Worm (Caenorhabditis elegans) whole organism, dauer: ENCODE data around the gene C04F5.9.

Experiments
- unc-62 ChIP-seq: sonication (generic microtip); optimal IDR thresholded peaks from 2 replicates; lab custom pipeline; 2017; ENCODE audit warnings: missing biosample characterization, missing genetic modification reagents, missing genetic modification characterization

Gene C04F5.9

DNA sequence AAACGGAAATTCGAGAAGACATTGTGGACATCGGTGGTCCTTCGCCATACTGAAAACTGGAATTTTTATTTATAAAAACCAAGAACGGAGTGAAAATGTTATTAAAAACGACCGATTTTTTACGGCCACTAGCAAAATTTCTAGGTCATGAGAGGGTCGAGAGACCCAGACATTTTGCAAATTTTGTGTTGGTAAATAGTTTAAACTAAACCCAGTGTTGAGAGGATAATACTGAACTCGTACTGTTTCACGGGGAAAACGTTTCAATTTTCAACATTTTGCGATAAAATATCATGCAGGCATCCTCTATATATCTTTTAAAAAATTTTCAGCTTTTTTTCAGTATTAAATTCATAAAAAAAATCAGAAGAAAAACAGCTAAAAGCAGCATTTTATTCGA is at the start of gene C04F5.9:
C04F5.9 (minus strand) TSS at position 101 of the 400 bp plus-strand sequence.
- no peak for TF ChIP-seq unc-62

DNA sequence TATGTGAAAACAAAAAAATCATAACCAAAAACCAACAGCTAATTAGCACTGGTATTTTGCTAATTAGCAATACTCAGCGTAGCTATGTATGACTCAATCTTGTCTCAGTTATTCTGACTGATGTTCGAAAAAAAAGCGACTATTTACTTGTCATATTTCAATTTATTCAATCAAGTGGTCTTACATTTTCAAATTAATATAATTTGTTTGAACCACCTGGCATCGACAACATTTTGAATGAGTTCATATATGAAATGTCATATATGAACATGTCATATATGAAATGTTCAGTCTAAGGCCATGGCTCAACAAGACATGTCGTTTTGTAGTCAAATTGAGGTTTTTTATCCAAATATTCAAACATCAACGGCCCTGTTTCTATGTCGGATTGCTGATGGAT is 46.4 kb upstream of the C04F5.9 start, which contains the start of gene srw-140:
srw-140 (plus strand) TSS at position 301 of the 400 bp plus-strand sequence.
- TF ChIP-seq unc-62, result no peak

DNA sequence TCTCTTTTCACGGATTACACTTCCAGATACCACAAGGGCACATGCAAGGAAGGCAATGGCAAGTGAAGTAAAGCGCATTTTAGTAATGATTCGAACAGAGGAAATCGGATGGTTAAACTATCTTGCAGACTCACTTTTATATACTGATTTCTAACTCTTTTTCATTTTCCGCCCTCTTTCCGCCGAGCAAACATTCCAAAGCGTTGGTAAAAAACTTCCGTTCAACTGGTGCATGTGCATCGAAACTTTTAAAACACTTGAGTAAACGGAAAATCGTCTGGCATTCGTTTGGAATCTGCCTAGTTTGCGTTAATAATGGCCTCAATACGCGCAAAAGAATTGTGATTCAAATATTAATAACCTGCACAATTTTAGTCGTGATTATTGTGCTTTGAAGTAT is 45.7 kb upstream of the C04F5.9 start, which contains the start of gene abu-7:
abu-7 (minus strand) TSS at position 101 of the 400 bp plus-strand sequence.
- no peak for TF ChIP-seq unc-62

DNA sequence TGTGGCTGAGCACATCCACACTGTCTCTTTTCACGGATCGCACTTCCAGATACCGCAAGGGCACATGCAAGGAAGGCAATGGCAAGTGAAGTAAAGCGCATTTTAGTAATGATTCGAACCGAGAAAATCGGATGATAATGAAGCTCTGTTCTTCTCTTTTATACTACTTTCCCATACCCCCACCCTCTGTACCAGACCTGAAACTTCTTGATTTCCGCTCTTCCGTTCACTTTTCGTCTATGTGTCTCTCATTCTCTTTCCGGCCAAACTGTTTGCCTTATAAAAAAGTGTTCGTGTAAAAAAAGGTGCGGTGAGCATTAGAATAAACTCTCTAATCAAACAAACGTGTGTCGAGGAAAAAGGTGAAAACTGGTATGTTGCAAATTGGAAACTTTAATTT is 42.8 kb upstream of the C04F5.9 start, which contains the start of gene abu-6:
abu-6 (minus strand) TSS at position 101 of the 400 bp plus-strand sequence.
- no peak for TF ChIP-seq unc-62

DNA sequence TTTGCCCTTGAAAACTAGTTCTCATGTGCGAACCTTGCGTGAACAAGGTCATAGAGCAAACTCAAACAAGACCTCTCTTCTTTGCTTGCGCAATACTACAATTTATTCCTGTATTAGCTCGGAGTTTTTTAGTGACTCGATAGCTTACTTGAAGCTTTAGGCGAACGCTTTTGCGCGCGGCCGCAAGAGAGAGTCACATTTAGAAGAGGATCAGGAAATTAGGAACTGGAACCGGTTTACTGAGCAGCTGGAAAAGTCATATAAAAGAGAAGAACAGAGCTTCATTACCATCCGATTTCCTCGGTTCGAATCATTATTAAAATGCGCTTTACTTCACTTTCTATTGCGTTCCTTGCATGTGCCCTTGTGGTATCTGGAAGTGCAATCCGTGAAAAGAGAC is 39.3 kb upstream of the C04F5.9 start, which contains the start of gene abu-15:
abu-15 (plus strand) TSS at position 301 of the 400 bp plus-strand sequence.
- no peak for TF ChIP-seq unc-62

DNA sequence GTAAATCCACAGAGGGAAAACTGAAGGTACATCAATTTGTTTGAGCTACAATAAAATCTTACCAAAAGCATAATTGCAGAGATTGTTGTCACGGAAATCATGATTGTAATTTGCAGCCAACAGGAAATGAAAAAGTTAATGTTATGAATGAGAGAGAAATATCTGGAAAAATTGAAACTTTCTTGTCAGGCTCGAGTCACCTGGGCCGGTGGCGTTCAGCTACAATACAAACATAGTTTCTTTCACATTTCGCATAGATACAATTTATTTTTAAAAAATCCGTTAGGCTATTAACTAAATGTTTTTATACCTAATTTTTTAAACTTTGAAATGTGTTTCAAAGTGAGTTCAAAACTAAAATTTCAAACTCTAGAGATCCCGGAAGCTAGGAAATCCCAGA is 38.7 kb upstream of the C04F5.9 start, which contains the start of gene srx-39:
srx-39 (minus strand) TSS at position 101 of the 400 bp plus-strand sequence.
- TF ChIP-seq unc-62, result no peak

DNA sequence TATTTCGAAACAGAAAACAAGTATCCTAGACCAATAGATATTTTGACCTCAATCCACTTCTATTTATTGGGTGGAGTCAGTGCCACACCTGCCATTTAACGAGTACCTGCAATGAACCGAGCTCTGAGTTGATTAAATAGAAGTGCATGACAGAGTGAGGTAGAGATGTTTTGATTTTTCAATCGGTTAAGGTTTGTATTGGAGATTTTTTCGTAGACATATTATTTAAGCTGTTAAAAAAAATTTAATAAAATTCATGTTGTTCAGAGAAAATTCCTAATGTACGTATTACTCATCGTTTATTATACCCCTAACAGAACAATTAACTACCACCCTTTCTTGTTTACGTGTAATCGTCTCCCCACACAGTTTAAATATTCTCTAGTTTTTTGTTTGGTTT is 36.5 kb upstream of the C04F5.9 start, which contains the start of gene srx-38:
srx-38 (minus strand) TSS at position 101 of the 400 bp plus-strand sequence.
- TF ChIP-seq unc-62, result no peak

DNA sequence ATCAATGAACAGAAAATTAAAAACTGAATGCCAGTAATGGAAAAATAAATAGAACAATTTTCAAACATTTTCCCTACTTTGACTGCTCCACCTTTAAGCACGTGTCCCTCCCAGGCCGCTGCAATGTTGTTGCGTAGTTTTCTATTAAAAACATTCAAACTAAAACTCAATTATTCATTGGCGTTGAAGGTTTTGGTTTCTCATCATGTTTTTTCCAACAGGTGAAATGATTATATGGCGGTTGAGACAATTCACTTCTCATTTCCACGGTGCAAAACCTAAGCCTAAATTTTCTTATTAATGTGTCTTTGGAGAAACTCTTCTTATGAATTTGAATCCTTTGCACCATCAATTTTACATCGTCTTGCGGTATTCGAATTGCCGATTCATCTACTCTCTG is 31.9 kb upstream of the C04F5.9 start, which contains the start of gene srh-130:
srh-130 (plus strand) TSS at position 301 of the 400 bp plus-strand sequence.
- TF ChIP-seq unc-62, result no peak

DNA sequence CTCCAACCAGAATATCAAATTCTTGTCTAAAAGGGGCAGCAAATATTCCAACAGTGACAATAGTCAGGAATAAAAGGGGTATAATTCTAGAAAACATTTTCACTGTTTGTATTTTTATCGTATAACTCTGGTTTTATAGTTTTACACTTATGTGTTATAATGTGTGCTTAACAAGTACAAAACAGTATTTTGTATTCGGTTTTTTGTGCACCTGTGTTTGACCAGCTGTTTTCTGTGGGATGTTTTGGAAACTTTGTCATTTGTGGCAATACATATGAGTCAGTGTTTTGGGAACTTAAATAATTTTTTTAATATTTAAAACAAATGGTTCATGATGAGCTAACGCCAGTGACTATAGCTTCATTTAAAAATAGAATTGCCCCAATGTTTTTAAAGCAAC is 27.4 kb upstream of the C04F5.9 start, which contains the start of gene F14F9.6:
F14F9.6 (minus strand) TSS at position 101 of the 400 bp plus-strand sequence.
- no peak for TF ChIP-seq unc-62

DNA sequence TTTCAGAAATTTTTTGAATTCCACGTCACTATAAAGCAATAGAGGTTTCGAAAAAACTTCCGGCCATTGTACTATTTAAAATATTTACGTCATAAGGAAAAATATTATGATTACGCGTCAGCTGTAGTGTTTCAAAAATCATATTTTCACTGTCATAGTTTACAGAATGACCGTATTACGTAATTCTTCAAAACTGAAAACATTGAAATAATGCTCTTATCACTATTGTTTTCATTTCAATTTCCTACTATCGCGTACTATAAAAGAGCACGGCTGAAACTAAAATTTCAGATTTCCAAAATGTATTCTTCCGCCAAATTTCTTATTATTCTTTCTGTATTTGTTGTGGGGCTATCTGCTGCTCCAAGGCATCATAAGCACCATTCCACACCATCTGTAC is 25.5 kb upstream of the C04F5.9 start, which contains the start of gene F14F9.2:
F14F9.2 (plus strand) TSS at position 301 of the 400 bp plus-strand sequence.
- TF ChIP-seq unc-62, result no peak

DNA sequence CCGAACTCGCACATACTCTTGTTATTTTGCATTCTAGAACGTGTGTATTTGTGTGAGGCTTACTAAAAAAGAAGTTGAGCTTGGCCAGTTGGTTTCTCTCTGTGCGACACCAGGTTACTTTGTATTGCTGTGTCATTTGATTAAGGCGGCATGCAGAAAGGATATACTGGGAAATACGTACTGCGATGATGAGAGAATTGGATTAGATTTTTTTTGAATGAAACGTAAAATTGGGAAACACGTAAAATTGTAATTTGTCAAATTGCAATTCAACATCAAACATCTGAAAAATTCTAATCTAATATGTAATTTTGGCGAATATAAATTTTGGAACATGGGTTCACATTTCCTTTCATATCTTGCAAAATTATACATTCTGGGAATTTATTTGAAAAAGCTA is 24.8 kb upstream of the C04F5.9 start, which contains the start of gene srh-129:
srh-129 (minus strand) TSS at position 101 of the 400 bp plus-strand sequence.
- TF ChIP-seq unc-62, result no peak

DNA sequence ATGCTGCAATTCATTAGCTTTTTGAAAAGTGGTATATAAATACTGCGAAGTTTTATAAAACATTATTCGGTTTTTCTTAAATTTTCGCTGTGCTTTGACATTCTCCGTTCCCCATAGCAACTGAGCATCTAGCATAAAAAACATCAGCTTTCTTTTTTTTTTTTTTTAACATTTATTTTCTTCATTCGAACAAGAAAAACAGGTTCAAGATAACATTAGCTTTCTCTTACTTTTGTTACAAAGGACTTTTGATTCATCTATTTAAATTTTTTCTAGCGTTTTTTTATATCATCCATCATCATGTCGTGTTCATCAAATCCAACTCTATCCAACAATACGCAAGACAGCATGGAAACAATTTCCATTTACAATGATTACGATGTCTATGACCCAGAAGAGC is 18.9 kb upstream of the C04F5.9 start, which contains the start of gene F14F9.3:
F14F9.3 (plus strand) TSS at position 301 of the 400 bp plus-strand sequence.
- TF ChIP-seq unc-62, result no peak

DNA sequence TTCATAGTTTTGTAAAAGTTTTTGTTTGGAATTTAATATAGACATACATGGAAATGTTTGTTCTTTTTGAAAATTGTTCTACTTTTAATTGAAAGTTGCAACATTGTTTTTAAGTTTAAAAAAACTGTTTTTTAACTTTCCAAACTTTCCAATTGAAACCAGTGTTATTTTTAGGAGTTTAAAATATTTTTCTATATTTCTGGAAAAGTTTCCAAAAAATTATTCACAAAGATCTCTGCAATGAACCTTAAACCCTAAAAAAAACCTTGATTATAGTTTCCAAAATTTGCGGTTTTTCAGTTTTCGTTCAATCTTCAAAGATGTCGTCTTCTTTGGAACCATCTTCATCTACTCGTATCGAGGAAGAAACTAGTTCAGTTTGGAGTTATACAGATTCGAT is 13.4 kb upstream of the C04F5.9 start, which contains the start of gene F14F9.4:
F14F9.4 (plus strand) TSS at position 301 of the 400 bp plus-strand sequence.
- no peak for TF ChIP-seq unc-62

DNA sequence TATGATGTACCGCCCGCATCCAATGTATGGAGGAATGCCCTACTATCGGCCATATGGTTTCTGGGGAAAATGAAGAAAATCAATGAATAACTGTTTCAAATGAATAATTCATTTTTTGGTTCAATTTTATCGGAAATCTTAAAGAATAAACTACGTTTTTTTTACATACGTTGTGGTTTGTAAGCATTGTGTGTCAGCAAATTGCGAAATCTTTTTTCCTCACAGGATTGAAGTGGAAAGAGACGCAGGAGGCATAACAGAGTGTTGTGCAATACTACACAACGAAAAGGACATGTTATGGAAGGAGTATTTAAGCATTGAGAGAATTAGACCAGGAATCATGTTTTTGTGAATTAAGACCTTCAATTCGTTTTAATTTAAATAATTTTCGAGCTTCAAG is 12.4 kb upstream of the C04F5.9 start:
- no peak for TF ChIP-seq unc-62

DNA sequence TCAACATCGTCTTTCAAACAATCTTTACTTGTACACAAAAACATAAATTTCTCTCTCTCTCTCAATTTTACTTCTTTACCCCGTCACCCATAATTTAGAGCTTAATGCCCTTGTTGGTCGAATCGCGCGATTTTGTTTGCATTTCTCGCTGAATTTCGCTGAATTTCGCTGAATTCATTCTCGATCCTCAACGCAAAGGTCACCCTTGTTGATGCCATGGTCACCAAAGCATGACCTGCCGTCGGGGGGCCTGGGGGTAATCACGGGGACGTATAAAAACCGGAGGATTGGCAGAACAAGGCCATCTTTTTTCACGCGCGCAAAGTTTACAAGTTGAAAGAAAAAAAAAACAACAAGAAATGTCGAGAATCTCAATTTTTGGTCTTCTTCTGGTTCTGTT is 11.0 kb upstream of the C04F5.9 start, which contains the start of gene F14F9.8:
F14F9.8 (plus strand) TSS at position 301 of the 400 bp plus-strand sequence.
- no peak for TF ChIP-seq unc-62

DNA sequence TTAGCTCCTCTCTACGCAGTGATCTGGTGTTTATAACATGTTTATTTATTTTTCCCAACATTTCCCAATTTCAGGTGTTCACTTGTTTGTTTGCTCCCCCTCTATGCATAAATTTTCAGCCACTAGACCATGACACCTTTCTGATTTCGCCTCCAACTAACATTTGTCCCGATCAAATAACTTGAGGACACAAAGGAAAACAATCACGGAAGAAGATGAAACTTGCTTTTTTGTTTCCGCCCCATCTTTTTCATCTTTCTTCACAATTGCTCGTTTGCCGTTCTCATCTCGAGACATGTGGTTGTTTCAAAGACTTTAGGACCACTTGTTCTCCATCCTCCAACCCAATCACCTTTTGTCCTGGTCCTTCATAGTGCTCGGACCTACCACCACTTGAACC is 7.8 kb upstream of the C04F5.9 start, which contains the start of gene F14F9.5:
F14F9.5 (plus strand) TSS at position 301 of the 400 bp plus-strand sequence.
- no peak for TF ChIP-seq unc-62

DNA sequence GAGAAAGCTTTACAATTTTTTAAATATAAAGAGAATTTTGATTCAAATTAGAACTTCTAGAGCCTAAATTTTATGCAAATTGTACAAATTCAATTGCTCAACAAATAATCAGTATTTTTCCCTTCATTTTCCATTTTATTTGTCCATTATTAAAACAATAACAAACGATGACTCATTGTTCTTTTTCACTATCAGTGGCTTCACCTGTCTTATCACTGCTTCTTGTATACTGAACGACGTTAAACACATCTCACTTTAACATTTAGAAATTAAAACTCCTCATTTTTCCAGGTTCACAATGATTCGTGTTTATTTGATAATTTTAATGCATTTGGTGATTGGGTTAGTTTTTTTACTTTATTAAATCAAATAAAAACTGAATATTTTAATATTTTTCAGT is 670 bp upstream of the C04F5.9 start, which contains the start of gene sid-1:
sid-1 (plus strand) TSS at position 292 of the 400 bp plus-strand sequence.
- no peak for TF ChIP-seq unc-62

DNA sequence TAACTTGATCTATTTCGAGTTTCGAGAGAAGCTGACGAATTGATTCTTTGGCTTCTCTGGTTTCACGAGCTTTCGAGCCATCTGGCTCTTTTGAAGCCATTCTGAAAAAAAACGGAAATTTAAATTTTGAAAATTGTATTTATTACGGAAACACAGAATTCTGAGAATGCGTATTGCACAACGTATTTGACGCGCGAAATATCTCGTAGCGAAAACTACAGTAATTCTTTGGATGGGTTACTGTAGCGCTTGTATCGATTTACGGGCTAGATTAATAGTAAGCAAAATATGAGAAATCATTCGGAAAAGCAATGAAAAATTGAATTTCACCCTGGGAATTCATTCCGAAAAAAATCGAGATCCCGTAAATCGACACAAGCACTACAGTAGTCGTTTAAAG is 5.4 kb downstream of the C04F5.9 start, which contains the start of gene C04F5.8:
C04F5.8 (minus strand) TSS at position 101 of the 400 bp plus-strand sequence.
- no peak for TF ChIP-seq unc-62
